Fruit fly (Drosophila melanogaster) whole organism, pupa: Measurements from ENCODE around the gene trem.

ENCODE experiments used
- CG17806 ChIP-seq: fragments of 200-800 bp; sonication (Bioruptor generic); optimal IDR thresholded peaks from 2 replicates; lab custom pipeline; 2018; ENCODE audit warnings: missing biosample characterization, mild to moderate bottlenecking, missing genetic modification characterization, moderate library complexity
- CG32121 ChIP-seq: fragments of 200-800 bp; sonication (Bioruptor generic); IDR thresholded peaks from 2 replicates; pipeline ENCODE4 v1.3.6; 2022; ENCODE audit warnings: missing biosample characterization, missing genetic modification characterization
- CG8301 ChIP-seq: fragments of 200-800 bp; sonication (Bioruptor generic); optimal IDR thresholded peaks from 2 replicates; lab custom pipeline; 2018; ENCODE audit warnings: missing biosample characterization, mild to moderate bottlenecking, missing genetic modification characterization
- CG9948 ChIP-seq: fragments of 200-800 bp; sonication (Bioruptor generic); optimal IDR thresholded peaks from 2 replicates; lab custom pipeline; 2018; ENCODE audit warnings: missing biosample characterization, mild to moderate bottlenecking, missing genetic modification characterization, moderate library complexity
- D1 ChIP-seq: fragments of 200-800 bp; sonication (Bioruptor generic); optimal IDR thresholded peaks from 2 replicates; lab custom pipeline; 2018; ENCODE audit warnings: missing biosample characterization, mild to moderate bottlenecking, missing genetic modification characterization, moderate library complexity
- gl ChIP-seq: fragments of 200-800 bp; sonication (Bioruptor generic); optimal IDR thresholded peaks from 2 replicates; lab custom pipeline; 2018; ENCODE audit warnings: missing biosample characterization, mild to moderate bottlenecking, missing genetic modification characterization

- TF ChIP-seq CG9948 (tag; lab: Kevin White, UChicago) (no peak), D1 (tag; lab: Kevin White, UChicago) (no peak), gl (tag; lab: Kevin White, UChicago) (no peak), CG8301 (tag; lab: Kevin White, UChicago) (no peak), CG32121 (GFP tag; lab: Robert Waterston, UW) (no peak), CG17806 (tag; lab: Kevin White, UChicago) (no peak)
Measured at dm6 chr3R:20013404-20013922, 17.6 kb downstream of the trem start, which contains the start of the genes CG17190 and CG4836.
